Worm (Caenorhabditis elegans) whole organism, late embryonic: ENCODE data around the gene blos-2.

ENCODE experiments used
- C08G9.2 ChIP-seq: sonication (generic microtip); optimal IDR thresholded peaks from 2 replicates; lab custom pipeline; 2016; ENCODE audit warnings: mild to moderate bottlenecking, missing genetic modification characterization, moderate library complexity, missing compliant biosample characterization
- C38D4.7 ChIP-seq: fragments of 200-800 bp; sonication (Bioruptor generic); optimal IDR thresholded peaks from 2 replicates; lab custom pipeline; 2018; ENCODE audit warnings: mild to moderate bottlenecking, missing genetic modification characterization, moderate library complexity, missing compliant biosample characterization
- K02D7.2 ChIP-seq: sonication (generic microtip); optimal IDR thresholded peaks from 2 replicates; lab custom pipeline; 2017; ENCODE audit warnings: mild to moderate bottlenecking, missing genetic modification characterization, missing compliant biosample characterization
- Y22D7AL.16 ChIP-seq: sonication (generic microtip); optimal IDR thresholded peaks from 2 replicates; lab custom pipeline; 2016; ENCODE audit warnings: missing genetic modification characterization, missing compliant biosample characterization
- ama-1 ChIP-seq: fragments of 150-350 bp; optimal IDR thresholded peaks from 2 replicates; lab custom pipeline; 2014
- ceh-19 ChIP-seq: fragments of 200-800 bp; sonication (Bioruptor generic); optimal IDR thresholded peaks from 2 replicates; lab custom pipeline; 2018; ENCODE audit warnings: mild to moderate bottlenecking, missing genetic modification characterization, missing compliant biosample characterization
- ceh-2 ChIP-seq: sonication (generic microtip); optimal IDR thresholded peaks from 2 replicates; lab custom pipeline; 2016; ENCODE audit warnings: missing genotype, missing genetic modification characterization, missing compliant biosample characterization
- ceh-22 ChIP-seq: sonication (generic microtip); optimal IDR thresholded peaks from 2 replicates; lab custom pipeline; 2017; ENCODE audit warnings: missing biosample characterization, missing genetic modification characterization
- ceh-24 ChIP-seq: sonication (generic microtip); optimal IDR thresholded peaks from 2 replicates; lab custom pipeline; 2016; ENCODE audit warnings: mild to moderate bottlenecking, missing genetic modification characterization, missing compliant biosample characterization
- ceh-30 ChIP-seq: fragments of 150-350 bp; optimal IDR thresholded peaks from 2 replicates; lab custom pipeline; 2014; ENCODE audit warnings: missing biosample characterization, missing genetic modification characterization
- ceh-31 ChIP-seq: sonication (generic microtip); optimal IDR thresholded peaks from 2 replicates; lab custom pipeline; 2016; ENCODE audit warnings: missing genetic modification characterization, missing compliant biosample characterization
- ceh-34 ChIP-seq: sonication (generic microtip); optimal IDR thresholded peaks from 2 replicates; lab custom pipeline; 2016; ENCODE audit warnings: mild to moderate bottlenecking, missing genetic modification characterization, missing compliant biosample characterization
- ceh-45 ChIP-seq: fragments of 200-800 bp; sonication (Bioruptor generic); IDR thresholded peaks from 2 replicates; pipeline ENCODE4 v1.3.6; 2022; ENCODE audit warnings: missing genetic modification reagents, missing genetic modification characterization, missing compliant biosample characterization
- ceh-48 ChIP-seq: sonication (generic microtip); optimal IDR thresholded peaks from 2 replicates; lab custom pipeline; 2016; ENCODE audit warnings: missing genetic modification characterization, inconsistent platforms, missing compliant biosample characterization
- ceh-6 ChIP-seq: fragments of 200-800 bp; sonication (Bioruptor generic); optimal IDR thresholded peaks from 2 replicates; lab custom pipeline; 2018; ENCODE audit warnings: mild to moderate bottlenecking, missing genetic modification characterization, missing compliant biosample characterization
- che-1 ChIP-seq: sonication (generic microtip); optimal IDR thresholded peaks from 2 replicates; lab custom pipeline; 2016; ENCODE audit warnings: mild to moderate bottlenecking, missing genetic modification characterization, missing compliant biosample characterization
- dmd-4 ChIP-seq: sonication (generic microtip); optimal IDR thresholded peaks from 2 replicates; lab custom pipeline; 2016; ENCODE audit warnings: borderline replicate concordance, missing genetic modification characterization, missing compliant biosample characterization
- dve-1 ChIP-seq: sonication (generic microtip); optimal IDR thresholded peaks from 2 replicates; lab custom pipeline; 2017; ENCODE audit warnings: antibody characterized with exemption, mild to moderate bottlenecking, missing genetic modification characterization, missing compliant biosample characterization
- elt-2 ChIP-seq: sonication (generic microtip); optimal IDR thresholded peaks from 2 replicates; lab custom pipeline; 2016; ENCODE audit warnings: missing genetic modification reagents, missing genetic modification characterization, missing compliant biosample characterization
- ets-4 ChIP-seq: sonication (generic microtip); optimal IDR thresholded peaks from 2 replicates; lab custom pipeline; 2016; ENCODE audit warnings: missing genetic modification characterization, missing compliant biosample characterization
- eyg-1 ChIP-seq: sonication (generic microtip); optimal IDR thresholded peaks from 2 replicates; lab custom pipeline; 2016; ENCODE audit warnings: missing genotype, missing genetic modification characterization, missing compliant biosample characterization
- fax-1 ChIP-seq: sonication (generic microtip); optimal IDR thresholded peaks from 2 replicates; lab custom pipeline; 2016; ENCODE audit warnings: missing genotype, missing genetic modification characterization, missing compliant biosample characterization
- fkh-10 ChIP-seq: fragments of 150-350 bp; optimal IDR thresholded peaks from 2 replicates; lab custom pipeline; 2014; ENCODE audit warnings: missing biosample characterization, missing genetic modification reagents, missing genetic modification characterization
- gmeb-2 ChIP-seq: sonication (generic microtip); optimal IDR thresholded peaks from 2 replicates; lab custom pipeline; 2016; ENCODE audit warnings: missing genetic modification characterization, inconsistent platforms, missing compliant biosample characterization
- hlh-13 ChIP-seq: fragments of 200-800 bp; sonication (Bioruptor generic); optimal IDR thresholded peaks from 2 replicates; lab custom pipeline; 2018; ENCODE audit warnings: mild to moderate bottlenecking, missing genetic modification characterization, missing compliant biosample characterization
- hlh-15 ChIP-seq: sonication (generic microtip); optimal IDR thresholded peaks from 2 replicates; lab custom pipeline; 2016; ENCODE audit warnings: missing genetic modification characterization, missing compliant biosample characterization
- hlh-30 ChIP-seq: sonication (generic microtip); optimal IDR thresholded peaks from 2 replicates; lab custom pipeline; 2017; ENCODE audit warnings: antibody characterized with exemption, missing genetic modification characterization, missing compliant biosample characterization; ENCODE audit not compliant: insufficient read depth
- hlh-6 ChIP-seq: sonication (generic microtip); optimal IDR thresholded peaks from 2 replicates; lab custom pipeline; 2016; ENCODE audit warnings: missing genotype, missing genetic modification characterization, missing compliant biosample characterization
- hlh-8 ChIP-seq: sonication (generic microtip); optimal IDR thresholded peaks from 2 replicates; lab custom pipeline; 2016; ENCODE audit warnings: missing genotype, missing genetic modification characterization, missing compliant biosample characterization
- lim-6 ChIP-seq: sonication (generic microtip); optimal IDR thresholded peaks from 2 replicates; lab custom pipeline; 2016; ENCODE audit warnings: missing genetic modification characterization, missing compliant biosample characterization
- lin-11 ChIP-seq: fragments of 200-800 bp; sonication (Bioruptor generic); optimal IDR thresholded peaks from 2 replicates; lab custom pipeline; 2018; ENCODE audit warnings: mild to moderate bottlenecking, missing genetic modification characterization, missing compliant biosample characterization
- madf-2 ChIP-seq: sonication (generic microtip); optimal IDR thresholded peaks from 2 replicates; lab custom pipeline; 2017; ENCODE audit warnings: missing genetic modification characterization, missing compliant biosample characterization
- mec-3 ChIP-seq: sonication (generic microtip); optimal IDR thresholded peaks from 2 replicates; lab custom pipeline; 2016; ENCODE audit warnings: borderline replicate concordance, missing genetic modification characterization, missing compliant biosample characterization
- nfya-1 ChIP-seq: sonication (generic microtip); optimal IDR thresholded peaks from 2 replicates; lab custom pipeline; 2017; ENCODE audit warnings: missing genetic modification characterization, mild to moderate bottlenecking, missing compliant biosample characterization, antibody characterized with exemption, moderate library complexity
- nhr-11 ChIP-seq: fragments of 150-350 bp; optimal IDR thresholded peaks from 2 replicates; lab custom pipeline; 2014; ENCODE audit warnings: missing biosample characterization, missing genetic modification characterization
- nhr-232 ChIP-seq: sonication (generic microtip); optimal IDR thresholded peaks from 2 replicates; lab custom pipeline; 2016; ENCODE audit warnings: missing genetic modification characterization, missing compliant biosample characterization
- npax-4 ChIP-seq: sonication (generic microtip); optimal IDR thresholded peaks from 2 replicates; lab custom pipeline; 2016; ENCODE audit warnings: missing genetic modification characterization, missing compliant biosample characterization
- pat-9 ChIP-seq: fragments of 200-800 bp; sonication (Bioruptor generic); optimal IDR thresholded peaks from 2 replicates; lab custom pipeline; 2018; ENCODE audit warnings: mild to moderate bottlenecking, missing genetic modification characterization, moderate library complexity, missing compliant biosample characterization
- pax-1 ChIP-seq: fragments of 150-350 bp; optimal IDR thresholded peaks from 2 replicates; lab custom pipeline; 2014; ENCODE audit warnings: missing biosample characterization, missing genetic modification characterization
- pha-2 ChIP-seq: sonication (generic microtip); optimal IDR thresholded peaks from 2 replicates; lab custom pipeline; 2017; ENCODE audit warnings: mild to moderate bottlenecking, missing genetic modification characterization, missing compliant biosample characterization
- pha-4 ChIP-seq: fragments of 150-350 bp; optimal IDR thresholded peaks from 2 replicates; lab custom pipeline; 2018; ENCODE audit warnings: missing biosample characterization, missing genetic modification reagents, missing genetic modification characterization
- pqm-1 ChIP-seq: sonication (generic microtip); optimal IDR thresholded peaks from 2 replicates; lab custom pipeline; 2016; ENCODE audit warnings: missing genetic modification characterization, missing compliant biosample characterization
- pros-1 ChIP-seq: fragments of 150-350 bp; optimal IDR thresholded peaks from 2 replicates; lab custom pipeline; 2014; ENCODE audit warnings: missing biosample characterization, missing genetic modification reagents, missing genetic modification characterization
- ref-2 ChIP-seq: sonication (generic microtip); optimal IDR thresholded peaks from 2 replicates; lab custom pipeline; 2016; ENCODE audit warnings: missing genetic modification characterization, missing compliant biosample characterization
- rnt-1 ChIP-seq: sonication (generic microtip); optimal IDR thresholded peaks from 2 replicates; lab custom pipeline; 2016; ENCODE audit warnings: missing genetic modification characterization, missing compliant biosample characterization
- sdc-2 ChIP-seq: sonication (generic microtip); optimal IDR thresholded peaks from 2 replicates; lab custom pipeline; 2016; ENCODE audit warnings: missing genotype, missing genetic modification characterization, missing compliant biosample characterization
- sox-2 ChIP-seq: fragments of 200-800 bp; sonication (Bioruptor generic); IDR thresholded peaks from 2 replicates; pipeline ENCODE4 v1.3.6; 2022; ENCODE audit warnings: missing genetic modification reagents, missing genetic modification characterization, missing compliant biosample characterization
- sox-4 ChIP-seq: sonication (generic microtip); optimal IDR thresholded peaks from 2 replicates; lab custom pipeline; 2017; ENCODE audit warnings: mild to moderate bottlenecking, missing genetic modification characterization, inconsistent platforms, missing compliant biosample characterization
- syd-9 ChIP-seq: sonication (generic microtip); optimal IDR thresholded peaks from 2 replicates; lab custom pipeline; 2016; ENCODE audit warnings: mild to moderate bottlenecking, missing genetic modification characterization, moderate library complexity, missing compliant biosample characterization
- tbx-2 ChIP-seq: sonication (generic microtip); optimal IDR thresholded peaks from 2 replicates; lab custom pipeline; 2016; ENCODE audit warnings: missing genetic modification characterization, missing compliant biosample characterization
- tbx-7 ChIP-seq: sonication (generic microtip); optimal IDR thresholded peaks from 2 replicates; lab custom pipeline; 2016; ENCODE audit warnings: missing genotype, missing genetic modification characterization, missing compliant biosample characterization
- unc-42 ChIP-seq: sonication (generic microtip); optimal IDR thresholded peaks from 2 replicates; lab custom pipeline; 2016; ENCODE audit warnings: missing genotype, missing genetic modification characterization, missing compliant biosample characterization
- unc-55 ChIP-seq: sonication (generic microtip); optimal IDR thresholded peaks from 2 replicates; lab custom pipeline; 2017; ENCODE audit warnings: missing biosample characterization, missing genetic modification reagents, missing genetic modification characterization
- zip-5 ChIP-seq: sonication (generic microtip); optimal IDR thresholded peaks from 2 replicates; lab custom pipeline; 2016; ENCODE audit warnings: missing genetic modification characterization, missing compliant biosample characterization
- ztf-16 ChIP-seq: sonication (generic microtip); optimal IDR thresholded peaks from 2 replicates; lab custom pipeline; 2017; ENCODE audit warnings: missing genetic modification characterization, missing compliant biosample characterization

Gene blos-2

ce11 chrIV:6336748-6337147 is 2.7 kb downstream of the blos-2 start:
- TF ChIP-seq C38D4.7 (GFP tag; lab: Kevin White, UChicago) (no peak), pax-1 (tag; lab: Kevin White, UChicago) (no peak), ceh-45 (GFP tag; lab: Robert Waterston, UW) (no peak), ama-1 (no peak), syd-9 (tag; lab: Kevin White, UChicago) (no peak), unc-42 (peak; percentile 18), dmd-4 (tag; lab: Kevin White, UChicago) (no peak), nfya-1 (tag; lab: Kevin White, UChicago) (peak; percentile 82), pqm-1 (tag; lab: Kevin White, UChicago) (no peak), unc-55 (peak; percentile 91), pat-9 (tag; lab: Kevin White, UChicago) (no peak), tbx-7 (tag; lab: Kevin White, UChicago) (no peak), lin-11 (no peak), ref-2 (tag; lab: Kevin White, UChicago) (peak; percentile 68), dve-1 (tag; lab: Kevin White, UChicago) (peak; percentile 25), hlh-15 (no peak), eyg-1 (tag; lab: Kevin White, UChicago) (no peak), ceh-24 (no peak), mec-3 (no peak), hlh-30 (peak; percentile 96), ets-4 (tag; lab: Kevin White, UChicago) (no peak), pha-2 (tag; lab: Kevin White, UChicago) (no peak), pros-1 (tag; lab: Kevin White, UChicago) (peak; percentile 38), npax-4 (tag; lab: Kevin White, UChicago) (no peak), elt-2 (tag; lab: Kevin White, UChicago) (no peak), rnt-1 (tag; lab: Kevin White, UChicago) (peak; percentile 66), ceh-34 (tag; lab: Kevin White, UChicago) (no peak), fax-1 (tag; lab: Kevin White, UChicago) (no peak), ztf-16 (tag; lab: Kevin White, UChicago) (no peak), che-1 (tag; lab: Kevin White, UChicago) (no peak), madf-2 (tag; lab: Kevin White, UChicago) (no peak), C08G9.2 (no peak), ceh-48 (no peak), ceh-22 (no peak), sox-2 (GFP tag; lab: Robert Waterston, UW) (no peak), gmeb-2 (tag; lab: Kevin White, UChicago) (no peak), hlh-13 (GFP tag; lab: Kevin White, UChicago) (no peak), ceh-30 (tag; lab: Kevin White, UChicago) (peak; percentile 47), hlh-8 (tag; lab: Kevin White, UChicago) (peak; percentile 7), pha-4 (tag; lab: Kevin White, UChicago) (no peak), fkh-10 (no peak), nhr-11 (tag; lab: Kevin White, UChicago) (no peak), sdc-2 (no peak), Y22D7AL.16 (no peak), ceh-31 (tag; lab: Kevin White, UChicago) (peak; percentile 56), tbx-2 (tag; lab: Kevin White, UChicago) (peak; percentile 51), ceh-6 (no peak), K02D7.2 (tag; lab: Kevin White, UChicago) (no peak), ceh-2 (tag; lab: Kevin White, UChicago) (no peak), zip-5 (tag; lab: Kevin White, UChicago) (no peak), sox-4 (tag; lab: Kevin White, UChicago) (no peak), lim-6 (tag; lab: Kevin White, UChicago) (no peak), nhr-232 (tag; lab: Kevin White, UChicago) (no peak), hlh-6 (tag; lab: Kevin White, UChicago) (no peak), ceh-19 (GFP tag; lab: Kevin White, UChicago) (no peak)
